Fruit fly (Drosophila melanogaster) whole organism, wandering third instar larva: ENCODE data around the gene CG45067.

ENCODE experiments used
- Abd-B ChIP-seq: fragments of >200 bp; optimal IDR thresholded peaks from 2 replicates; lab custom pipeline; 2017; ENCODE audit warnings: missing biosample characterization, missing genetic modification characterization
- CG32264 ChIP-seq: fragments of 200-800 bp; sonication (Bioruptor generic); optimal IDR thresholded peaks from 2 replicates; lab custom pipeline; 2016; ENCODE audit warnings: missing biosample characterization, missing genetic modification characterization
- CG9705 ChIP-seq: fragments of 200-800 bp; sonication (Bioruptor generic); optimal IDR thresholded peaks from 2 replicates; lab custom pipeline; 2018; ENCODE audit warnings: missing biosample characterization, mild to moderate bottlenecking, missing genetic modification characterization
- CrebA ChIP-seq: fragments of 200-800 bp; sonication (Bioruptor generic); optimal IDR thresholded peaks from 2 replicates; lab custom pipeline; 2016; ENCODE audit warnings: missing biosample characterization, mild to moderate bottlenecking, missing genetic modification characterization, borderline replicate concordance
- Dfd ChIP-seq: fragments of >200 bp; optimal IDR thresholded peaks from 2 replicates; lab custom pipeline; 2017; ENCODE audit warnings: missing biosample characterization, missing genetic modification characterization
- HLH106 ChIP-seq: fragments of 200-800 bp; optimal IDR thresholded peaks from 3 replicates; lab custom pipeline; 2019; ENCODE audit warnings: missing biosample characterization, mild to moderate bottlenecking, missing genetic modification characterization, moderate library complexity
- Hr83 ChIP-seq: fragments of 200-300 bp; sonication (Bioruptor generic); optimal IDR thresholded peaks from 2 replicates; lab custom pipeline; 2016; ENCODE audit warnings: missing biosample characterization, mild to moderate bottlenecking, missing genetic modification characterization, moderate library complexity; ENCODE audit not compliant: poor library complexity, severe bottlenecking
- Jra ChIP-seq: sonication (Bioruptor generic); optimal IDR thresholded peaks from 2 replicates; lab custom pipeline; 2016; ENCODE audit warnings: missing biosample characterization, missing genetic modification characterization
- Mio ChIP-seq: sonication (Bioruptor generic); optimal IDR thresholded peaks from 2 replicates; lab custom pipeline; 2016; ENCODE audit warnings: missing biosample characterization, missing genetic modification characterization
- Myc ChIP-seq: fragments of >200 bp; optimal IDR thresholded peaks from 2 replicates; lab custom pipeline; 2017
- OdsH ChIP-seq: fragments of 200-800 bp; sonication (Bioruptor generic); optimal IDR thresholded peaks from 2 replicates; lab custom pipeline; 2016; ENCODE audit warnings: missing biosample characterization, mild to moderate bottlenecking, missing genetic modification characterization
- Rel ChIP-seq, 2 experiments: fragments of 200-800 bp; sonication (Bioruptor generic) in 1 of 2; optimal IDR thresholded peaks; 2 replicates in 1 of 2; 3 replicates in 1 of 2; lab custom pipeline; 2016 to 2019; ENCODE audit warnings: mild to moderate bottlenecking in 2 of 2, missing biosample characterization in 2 of 2, missing genetic modification characterization in 2 of 2, moderate library complexity in 1 of 2
- Sp1 ChIP-seq: fragments of 200-800 bp; sonication (Bioruptor generic); optimal IDR thresholded peaks from 3 replicates; lab custom pipeline; 2019; ENCODE audit warnings: missing biosample characterization, mild to moderate bottlenecking, missing genetic modification characterization, moderate library complexity
- Vsx2 ChIP-seq: fragments of 200-300, 225-300 bp; sonication (Bioruptor generic); optimal IDR thresholded peaks from 2 replicates; lab custom pipeline; 2018; ENCODE audit warnings: missing biosample characterization, missing genetic modification characterization; ENCODE audit not compliant: partially characterized antibody
- br ChIP-seq: fragments of 200-800 bp; sonication (Bioruptor generic); optimal IDR thresholded peaks from 2 replicates; lab custom pipeline; 2016; ENCODE audit warnings: missing biosample characterization, missing genetic modification characterization
- brk ChIP-seq: fragments of 200-800 bp; sonication (Bioruptor generic); optimal IDR thresholded peaks from 2 replicates; lab custom pipeline; 2016; ENCODE audit warnings: missing biosample characterization, mild to moderate bottlenecking, missing genetic modification characterization
- dmrt93B ChIP-seq: fragments of 200-800 bp; sonication (Bioruptor generic); optimal IDR thresholded peaks from 2 replicates; lab custom pipeline; 2018; ENCODE audit warnings: missing biosample characterization, mild to moderate bottlenecking, missing genetic modification characterization
- dsf ChIP-seq: sonication (Bioruptor generic); optimal IDR thresholded peaks from 2 replicates; lab custom pipeline; 2016; ENCODE audit warnings: missing biosample characterization, missing genetic modification characterization, borderline replicate concordance
- ey ChIP-seq: fragments of 200-800 bp; sonication (Bioruptor generic); optimal IDR thresholded peaks from 2 replicates; lab custom pipeline; 2016; ENCODE audit warnings: missing biosample characterization, missing genetic modification characterization
- foxo ChIP-seq, 2 experiments: fragments of 200-800 bp; sonication (Bioruptor generic); optimal IDR thresholded peaks; 2 replicates in 1 of 2; 3 replicates in 1 of 2; lab custom pipeline; 2016 to 2017; ENCODE audit warnings: missing biosample characterization in 2 of 2, missing genetic modification characterization in 2 of 2
- fru ChIP-seq: fragments of 200-800 bp; sonication (Bioruptor generic); optimal IDR thresholded peaks from 3 replicates; lab custom pipeline; 2016; ENCODE audit warnings: missing biosample characterization, mild to moderate bottlenecking, missing genetic modification characterization
- h ChIP-seq: fragments of 200-800 bp; sonication (Bioruptor generic); optimal IDR thresholded peaks from 3 replicates; lab custom pipeline; 2016; ENCODE audit warnings: missing biosample characterization, mild to moderate bottlenecking, missing genetic modification characterization
- pan ChIP-seq: fragments of >200 bp; optimal IDR thresholded peaks from 2 replicates; lab custom pipeline; 2017
- psq ChIP-seq: fragments of 200-800 bp; sonication (Bioruptor generic); optimal IDR thresholded peaks from 3 replicates; lab custom pipeline; 2017; ENCODE audit warnings: missing biosample characterization, mild to moderate bottlenecking, missing genetic modification characterization, moderate library complexity
- rgr ChIP-seq: fragments of 200-800 bp; sonication (Bioruptor generic); optimal IDR thresholded peaks from 3 replicates; lab custom pipeline; 2016; ENCODE audit warnings: missing biosample characterization, mild to moderate bottlenecking, missing genetic modification characterization
- sage ChIP-seq: fragments of 200-800 bp; sonication (Bioruptor generic); optimal IDR thresholded peaks from 2 replicates; lab custom pipeline; 2016; ENCODE audit warnings: missing biosample characterization, mild to moderate bottlenecking, missing genetic modification characterization
- sv ChIP-seq: fragments of 200-800 bp; sonication (Bioruptor generic); optimal IDR thresholded peaks from 3 replicates; lab custom pipeline; 2016; ENCODE audit warnings: missing biosample characterization, missing genetic modification characterization
- usp ChIP-seq: fragments of >200 bp; optimal IDR thresholded peaks from 2 replicates; lab custom pipeline; 2017; ENCODE audit warnings: missing biosample characterization, missing genetic modification characterization
- woc ChIP-seq: sonication (Bioruptor generic); optimal IDR thresholded peaks from 2 replicates; lab custom pipeline; 2016; ENCODE audit warnings: missing biosample characterization, mild to moderate bottlenecking, missing genetic modification characterization

The CG45067 gene

dm6 chr3L:3148125-3149059, 34.1 kb upstream of the CG45067 start, which contains the start of the genes Usp5 and BtbVII:
TSS of gene Usp5 (minus strand) at chr3L:3148358.
TSS of gene BtbVII (plus strand) at chr3L:3148646.
- peak; percentile 65 for TF ChIP-seq Jra (GFP tag; lab: Kevin White, UChicago)
- TF ChIP-seq Mio, result no peak
- TF ChIP-seq fru (GFP tag; lab: Kevin White, UChicago), result peak; percentile 58
- TF ChIP-seq ey (GFP tag; lab: Kevin White, UChicago), result peak; percentile 65
- TF ChIP-seq pan (lab: Kevin White, UChicago), result no peak
- TF ChIP-seq CG9705, result peak; percentile 12
- peak; percentile 6 for TF ChIP-seq CG32264 (GFP tag; lab: Kevin White, UChicago)
- peak; percentile 72 for TF ChIP-seq h (GFP tag; lab: Kevin White, UChicago)
- peak; percentile 76 for TF ChIP-seq br (GFP tag; lab: Kevin White, UChicago)
- peak; percentile 69 for TF ChIP-seq OdsH (GFP tag; lab: Kevin White, UChicago)
- no peak for TF ChIP-seq Rel (GFP tag; optimal IDR thresholded peaks at IDR 0.05; lab: Kevin White, UChicago)
- peak; percentile 2 for TF ChIP-seq Rel (tag; optimal IDR thresholded peaks at IDR 0.05; lab: Kevin White, UChicago)
- TF ChIP-seq foxo (GFP tag; optimal IDR thresholded peaks at IDR 0.05; lab: Kevin White, UChicago), result peak in 1 of 2 experiments; percentile 76
- TF ChIP-seq sv (GFP tag; lab: Kevin White, UChicago), result peak; percentile 22
- no peak for TF ChIP-seq woc (GFP tag; lab: Kevin White, UChicago)
- peak; percentile 44 for TF ChIP-seq Sp1 (GFP tag; lab: Kevin White, UChicago)
- TF ChIP-seq psq (GFP tag; lab: Kevin White, UChicago), result peak; percentile 26
- peak; percentile 16 for TF ChIP-seq dsf (GFP tag; lab: Kevin White, UChicago)
- TF ChIP-seq usp (GFP tag; lab: Kevin White, UChicago), result no peak
- TF ChIP-seq rgr (GFP tag; lab: Kevin White, UChicago), result peak; percentile 68
- TF ChIP-seq HLH106 (tag; lab: Kevin White, UChicago), result peak; percentile 59
- peak; percentile 30 for TF ChIP-seq Hr83 (GFP tag; lab: Kevin White, UChicago)
- TF ChIP-seq brk, result no peak

dm6 chr3L:3143383-3143962, 29.2 kb upstream of the CG45067 start, which contains the start of the genes CG11537 and Alg2:
TSS of gene CG11537 (minus strand) at chr3L:3143457.
TSS of gene Alg2 (plus strand) at chr3L:3143808.
- peak in 1 of 2 experiments; percentile 27 for TF ChIP-seq foxo (GFP tag; optimal IDR thresholded peaks at IDR 0.05; lab: Kevin White, UChicago)
- TF ChIP-seq Myc (lab: Kevin White, UChicago), result peak; percentile 35
- no peak for TF ChIP-seq Dfd (GFP tag; lab: Kevin White, UChicago)
- TF ChIP-seq CrebA (GFP tag; lab: Kevin White, UChicago), result no peak
- peak; percentile 22 for TF ChIP-seq HLH106 (tag; lab: Kevin White, UChicago)
- TF ChIP-seq Sp1 (GFP tag; lab: Kevin White, UChicago), result peak; percentile 13
- TF ChIP-seq rgr (GFP tag; lab: Kevin White, UChicago), result peak; percentile 29
- no peak for TF ChIP-seq Rel (GFP tag; optimal IDR thresholded peaks at IDR 0.05; lab: Kevin White, UChicago)
- TF ChIP-seq Rel (tag; optimal IDR thresholded peaks at IDR 0.05; lab: Kevin White, UChicago), result peak; percentile 4
- TF ChIP-seq Abd-B (GFP tag; lab: Kevin White, UChicago), result no peak
- TF ChIP-seq psq (GFP tag; lab: Kevin White, UChicago), result peak; percentile 0
- no peak for TF ChIP-seq ey (GFP tag; lab: Kevin White, UChicago)

DNA sequence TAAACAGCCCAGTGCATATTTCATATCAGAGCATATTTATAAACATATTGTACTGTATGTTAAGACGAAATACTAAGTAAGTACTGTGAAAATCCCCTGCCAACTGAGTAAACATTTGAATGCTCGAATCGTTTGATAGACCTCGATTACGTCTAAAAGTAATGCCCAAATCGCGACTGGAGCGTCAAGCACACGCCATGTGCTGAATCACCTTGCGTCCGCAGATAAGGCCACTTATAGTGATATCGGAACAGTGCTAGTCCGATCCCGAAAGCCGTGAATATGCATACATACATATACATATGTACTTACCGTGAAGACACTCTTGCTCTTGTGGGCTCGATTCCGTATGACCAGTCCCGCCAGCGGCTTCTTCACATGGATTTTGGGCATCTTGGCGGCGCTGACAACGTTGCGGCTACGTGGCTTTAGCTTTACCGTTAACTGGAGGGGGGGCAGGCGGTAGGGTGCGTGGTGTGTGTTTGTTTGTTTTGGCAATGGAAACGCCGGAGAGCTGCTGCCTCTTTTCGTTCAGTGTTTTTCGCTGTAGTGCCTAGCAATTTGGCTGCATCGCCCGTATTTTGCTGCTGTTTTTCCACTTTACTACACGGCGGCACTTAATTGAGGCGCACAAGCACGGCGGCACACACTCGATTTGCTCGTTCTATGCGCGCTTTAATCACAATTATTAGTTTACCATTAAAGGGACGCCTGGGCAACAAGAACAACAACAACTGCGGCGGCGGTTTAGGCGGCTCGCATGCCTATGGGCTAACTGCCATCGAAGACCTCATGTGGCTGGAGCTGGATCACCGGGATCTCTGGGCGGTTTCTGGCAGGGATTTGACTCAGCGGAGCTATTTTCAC, 28.5 kb upstream of the CG45067 start:
- no peak for TF ChIP-seq dsf (GFP tag; lab: Kevin White, UChicago)
- TF ChIP-seq Abd-B (GFP tag; lab: Kevin White, UChicago), result no peak
- no peak for TF ChIP-seq sage (GFP tag; lab: Kevin White, UChicago)
- no peak for TF ChIP-seq Rel (GFP tag; optimal IDR thresholded peaks at IDR 0.05; lab: Kevin White, UChicago)
- peak; percentile 33 for TF ChIP-seq Rel (tag; optimal IDR thresholded peaks at IDR 0.05; lab: Kevin White, UChicago)
- no peak for TF ChIP-seq foxo (GFP tag; optimal IDR thresholded peaks at IDR 0.05; lab: Kevin White, UChicago)
- no peak for TF ChIP-seq sv (GFP tag; lab: Kevin White, UChicago)
- no peak for TF ChIP-seq Dfd (GFP tag; lab: Kevin White, UChicago)
- TF ChIP-seq dmrt93B (GFP tag; lab: Kevin White, UChicago), result no peak
- TF ChIP-seq pan (lab: Kevin White, UChicago), result no peak
- no peak for TF ChIP-seq CG9705
- TF ChIP-seq CrebA (GFP tag; lab: Kevin White, UChicago), result no peak
- no peak for TF ChIP-seq psq (GFP tag; lab: Kevin White, UChicago)
- peak; percentile 61 for TF ChIP-seq h (GFP tag; lab: Kevin White, UChicago)
- TF ChIP-seq Mio, result no peak
- TF ChIP-seq Vsx2, result no peak
- no peak for TF ChIP-seq ey (GFP tag; lab: Kevin White, UChicago)
- TF ChIP-seq, all 38 proteins: peak for 2
